Worm (Caenorhabditis elegans) whole organism, L1 larva: ENCODE measurements around the gene ZK757.2.

ENCODE experiments used
- C04F5.9 ChIP-seq: sonication (generic microtip); optimal IDR thresholded peaks from 2 replicates; lab custom pipeline; 2016; ENCODE audit warnings: missing genetic modification characterization, missing compliant biosample characterization
- C34B4.2 ChIP-seq: sonication (generic microtip); optimal IDR thresholded peaks from 2 replicates; lab custom pipeline; 2017; ENCODE audit warnings: mild to moderate bottlenecking, missing genetic modification characterization, missing compliant biosample characterization
- F16B12.6 ChIP-seq: fragments of 150-350 bp; optimal IDR thresholded peaks from 2 replicates; lab custom pipeline; 2014; ENCODE audit warnings: missing biosample characterization, missing genetic modification characterization
- aha-1 ChIP-seq: fragments of 150-350 bp; optimal IDR thresholded peaks from 2 replicates; lab custom pipeline; 2014; ENCODE audit warnings: missing biosample characterization, missing genetic modification characterization
- alr-1 ChIP-seq: fragments of 200-800 bp; sonication (Bioruptor generic); optimal IDR thresholded peaks from 2 replicates; lab custom pipeline; 2018; ENCODE audit warnings: borderline replicate concordance, mild to moderate bottlenecking, missing genetic modification characterization, missing compliant biosample characterization
- ama-1 ChIP-seq: fragments of 150-350 bp; optimal IDR thresholded peaks from 2 replicates; lab custom pipeline; 2014
- ceh-82 ChIP-seq, 3 experiments: fragments of 150-350 bp in 1 of 3; sonication (generic microtip) in 2 of 3; optimal IDR thresholded peaks; 2 replicates each; lab custom pipeline; 2014 to 2017; ENCODE audit warnings: missing biosample characterization in 3 of 3, missing genetic modification characterization in 3 of 3
- ceh-90 ChIP-seq: sonication (generic microtip); optimal IDR thresholded peaks from 2 replicates; lab custom pipeline; 2016; ENCODE audit warnings: missing genetic modification characterization, missing compliant biosample characterization
- ces-1 ChIP-seq: fragments of 150-350 bp; optimal IDR thresholded peaks from 2 replicates; lab custom pipeline; 2014; ENCODE audit warnings: missing biosample characterization, missing genetic modification reagents, missing genetic modification characterization
- efl-1 ChIP-seq, 4 experiments: fragments of 150-350 bp; optimal IDR thresholded peaks in 3 of 4; peaks in 1 of 4; 1 replicate in 1 of 4; 2 replicates in 3 of 4; lab custom pipeline; 2014; ENCODE audit warnings: missing biosample characterization in 2 of 4, missing genetic modification characterization in 2 of 4, missing genetic modification reagents in 2 of 4
- efl-3 ChIP-seq: fragments of 200-800 bp; sonication (Bioruptor generic); optimal IDR thresholded peaks from 2 replicates; lab custom pipeline; 2018; ENCODE audit warnings: mild to moderate bottlenecking, missing genetic modification characterization, missing compliant biosample characterization
- egl-13 ChIP-seq: sonication (generic microtip); optimal IDR thresholded peaks from 2 replicates; lab custom pipeline; 2016; ENCODE audit warnings: missing genotype, missing genetic modification reagents, missing genetic modification characterization, missing compliant biosample characterization
- elt-2 ChIP-seq: sonication (generic microtip); optimal IDR thresholded peaks from 2 replicates; lab custom pipeline; 2016; ENCODE audit warnings: missing genetic modification characterization, mild to moderate bottlenecking, inconsistent platforms, missing compliant biosample characterization, missing genetic modification reagents
- ets-5 ChIP-seq: fragments of 200-800 bp; sonication (Bioruptor generic); IDR thresholded peaks from 2 replicates; pipeline ENCODE4 v1.3.6; 2022; ENCODE audit warnings: missing genetic modification characterization, missing compliant biosample characterization
- fkh-10 ChIP-seq: sonication (generic microtip); optimal IDR thresholded peaks from 2 replicates; lab custom pipeline; 2017; ENCODE audit warnings: missing biosample characterization, missing genetic modification reagents, missing genetic modification characterization
- fos-1 ChIP-seq: fragments of 150-350 bp; optimal IDR thresholded peaks from 2 replicates; lab custom pipeline; 2014; ENCODE audit warnings: missing biosample characterization, missing genetic modification characterization
- lin-14 ChIP-seq: fragments of 200-800 bp; sonication (Bioruptor generic); optimal IDR thresholded peaks from 2 replicates; lab custom pipeline; 2018; ENCODE audit warnings: mild to moderate bottlenecking, missing genetic modification characterization, moderate library complexity, missing compliant biosample characterization
- lin-35 ChIP-seq, 2 experiments: fragments of 150-350 bp; optimal IDR thresholded peaks; 2 replicates each; lab custom pipeline; 2014; ENCODE audit warnings: missing biosample characterization in 2 of 2, missing genetic modification characterization in 2 of 2, missing genetic modification reagents in 2 of 2
- lin-39 ChIP-seq: fragments of 150-350 bp; optimal IDR thresholded peaks from 2 replicates; lab custom pipeline; 2014; ENCODE audit warnings: missing biosample characterization, missing genetic modification reagents, missing genetic modification characterization
- lsy-2 ChIP-seq, 2 experiments: fragments of 150-350 bp; optimal IDR thresholded peaks; 2 replicates each; lab custom pipeline; 2014; ENCODE audit warnings: missing biosample characterization in 2 of 2, missing genetic modification characterization in 2 of 2
- mdl-1 ChIP-seq, 2 experiments: fragments of 150-350 bp; optimal IDR thresholded peaks; 2 replicates each; lab custom pipeline; 2014 to 2017; ENCODE audit warnings: missing biosample characterization in 2 of 2, missing genetic modification characterization in 2 of 2, inconsistent platforms in 1 of 2
- nhr-20 ChIP-seq: sonication (generic microtip); optimal IDR thresholded peaks from 2 replicates; lab custom pipeline; 2016; ENCODE audit warnings: mild to moderate bottlenecking, missing genetic modification characterization, missing compliant biosample characterization
- nhr-71 ChIP-seq: sonication (generic microtip); optimal IDR thresholded peaks from 2 replicates; lab custom pipeline; 2016; ENCODE audit warnings: mild to moderate bottlenecking, missing genetic modification characterization, moderate library complexity, missing compliant biosample characterization
- nhr-76 ChIP-seq: sonication (generic microtip); optimal IDR thresholded peaks from 2 replicates; lab custom pipeline; 2017; ENCODE audit warnings: missing biosample characterization, missing genetic modification characterization
- nhr-85 ChIP-seq: sonication (generic microtip); peaks from one replicate; lab custom pipeline; 2016; ENCODE audit warnings: missing genetic modification characterization, inconsistent platforms, missing compliant biosample characterization
- pag-3 ChIP-seq: sonication (generic microtip); optimal IDR thresholded peaks from 2 replicates; lab custom pipeline; 2017; ENCODE audit warnings: missing genetic modification characterization, mild to moderate bottlenecking, missing compliant biosample characterization, antibody characterized with exemption, borderline replicate concordance; ENCODE audit not compliant: insufficient read depth
- pax-3 ChIP-seq: fragments of 200-800 bp; sonication (Bioruptor generic); optimal IDR thresholded peaks from 2 replicates; lab custom pipeline; 2018; ENCODE audit warnings: mild to moderate bottlenecking, missing genetic modification characterization, moderate library complexity, missing compliant biosample characterization
- rnt-1 ChIP-seq: sonication (generic microtip); optimal IDR thresholded peaks from 2 replicates; lab custom pipeline; 2016; ENCODE audit warnings: mild to moderate bottlenecking, missing genetic modification characterization, moderate library complexity, missing compliant biosample characterization
- skn-1 ChIP-seq: fragments of 150-350 bp; optimal IDR thresholded peaks from 2 replicates; lab custom pipeline; 2014; ENCODE audit warnings: missing biosample characterization, missing genetic modification characterization
- snpc-4 ChIP-seq: fragments of 150-350 bp; optimal IDR thresholded peaks from 2 replicates; lab custom pipeline; 2014; ENCODE audit warnings: missing biosample characterization, missing genetic modification characterization
- snu-23 ChIP-seq: sonication (generic microtip); optimal IDR thresholded peaks from 2 replicates; lab custom pipeline; 2016; ENCODE audit warnings: missing genetic modification characterization, missing compliant biosample characterization
- sptf-1 ChIP-seq: fragments of 150-350 bp; optimal IDR thresholded peaks from 2 replicates; lab custom pipeline; 2014; ENCODE audit warnings: missing biosample characterization, missing genetic modification characterization
- swsn-7 ChIP-seq: sonication (generic microtip); optimal IDR thresholded peaks from 2 replicates; lab custom pipeline; 2016; ENCODE audit warnings: missing genetic modification characterization, missing compliant biosample characterization
- tbx-2 ChIP-seq: sonication (generic microtip); optimal IDR thresholded peaks from 2 replicates; lab custom pipeline; 2016; ENCODE audit warnings: missing genetic modification characterization, missing compliant biosample characterization
- unc-98 ChIP-seq: fragments of 200-800 bp; sonication (Bioruptor generic); IDR thresholded peaks from 2 replicates; pipeline ENCODE4 v1.3.6; 2022; ENCODE audit warnings: missing genetic modification characterization, missing compliant biosample characterization
- vab-15 ChIP-seq: sonication (generic microtip); optimal IDR thresholded peaks from 2 replicates; lab custom pipeline; 2017; ENCODE audit warnings: missing genotype, mild to moderate bottlenecking, missing genetic modification characterization, missing compliant biosample characterization
- zag-1 ChIP-seq: fragments of 150-350 bp; optimal IDR thresholded peaks from 2 replicates; lab custom pipeline; 2014; ENCODE audit warnings: missing biosample characterization, missing genetic modification characterization
- zip-4 ChIP-seq: fragments of 200-800 bp; sonication (Bioruptor generic); optimal IDR thresholded peaks from 2 replicates; lab custom pipeline; 2018; ENCODE audit warnings: mild to moderate bottlenecking, missing genetic modification characterization, moderate library complexity, missing compliant biosample characterization
- ztf-4 ChIP-seq: fragments of 150-350 bp; optimal IDR thresholded peaks from 2 replicates; lab custom pipeline; 2014; ENCODE audit warnings: missing biosample characterization, missing genetic modification characterization

ZK757.2 gene

ce11 chrIII:9907574-9907973, 28.8 kb upstream of the ZK757.2 start (continued):
- TF ChIP-seq ets-5 = no peak
- TF ChIP-seq nhr-76 (tag; lab: Kevin White, UChicago) = no peak
- TF ChIP-seq ztf-4 (tag; lab: Kevin White, UChicago) = no peak

ce11 chrIII:9905307-9905706, 26.6 kb upstream of the ZK757.2 start:
- TF ChIP-seq lin-35 (GFP tag; optimal IDR thresholded peaks at IDR 0.05; lab: Kevin White, UChicago) (peak in 1 of 2 experiments; percentile 13), lsy-2 (tag; optimal IDR thresholded peaks at IDR 0.05; lab: Kevin White, UChicago) (peak; percentile 8 to 27), pag-3 (tag; lab: Kevin White, UChicago) (no peak), rnt-1 (tag; lab: Kevin White, UChicago) (peak; percentile 34), efl-1 (optimal IDR thresholded peaks at IDR 0.05; lab: Kevin White, UChicago) (peak in 1 of 2 experiments; percentile 1), efl-1 (GFP tag; optimal IDR thresholded peaks at IDR 0.05 in 1 of 2; lab: Kevin White, UChicago) (peak in 1 of 2 experiments; percentile 80), lin-14 (GFP tag; lab: Kevin White, UChicago) (peak; percentile 89), ama-1 (no peak), ces-1 (GFP tag; lab: Kevin White, UChicago) (peak; percentile 74), fkh-10 (GFP tag; lab: Kevin White, UChicago) (peak; percentile 65), C04F5.9 (tag; lab: Kevin White, UChicago) (no peak), swsn-7 (peak; percentile 20), nhr-71 (tag; lab: Kevin White, UChicago) (peak; percentile 16)

- TF ChIP-seq lin-14 (GFP tag; lab: Kevin White, UChicago) = peak; percentile 21
- no peak for TF ChIP-seq ceh-82 (tag; optimal IDR thresholded peaks at IDR 0.05; lab: Kevin White, UChicago)
- TF ChIP-seq elt-2 = peak; percentile 52
- peak; percentile 18 for TF ChIP-seq nhr-85 (tag; lab: Kevin White, UChicago)
Measured at ce11 chrIII:9903694-9904292, 25.1 kb upstream of the ZK757.2 start.

- TF ChIP-seq zip-4 (GFP tag; lab: Kevin White, UChicago) = no peak
- TF ChIP-seq efl-1 (optimal IDR thresholded peaks at IDR 0.05; lab: Kevin White, UChicago) = no peak
- peak in 1 of 2 experiments; percentile 82 for TF ChIP-seq efl-1 (GFP tag; optimal IDR thresholded peaks at IDR 0.05 in 1 of 2; lab: Kevin White, UChicago)
Measured at ce11 chrIII:9899720-9900119, 21.0 kb upstream of the ZK757.2 start.

- TF ChIP-seq efl-3 (GFP tag; lab: Kevin White, UChicago) (no peak), zag-1 (no peak), vab-15 (no peak), F16B12.6 (no peak)
Measured at ce11 chrIII:9892855-9893254, 14.1 kb upstream of the ZK757.2 start, which contains the start of gene mam-7. Gene mam-7 (plus strand): TSS chrIII:9893155.

- TF ChIP-seq ceh-90 (no peak), C34B4.2 (tag; lab: Kevin White, UChicago) (no peak), tbx-2 (no peak), mdl-1 (tag; optimal IDR thresholded peaks at IDR 0.05; lab: Kevin White, UChicago) (no peak), unc-98 (GFP tag; lab: Robert Waterston, UW) (no peak), snpc-4 (no peak), rnt-1 (tag; lab: Kevin White, UChicago) (no peak), alr-1 (tag; lab: Kevin White, UChicago) (no peak), nhr-20 (no peak), sptf-1 (tag; lab: Kevin White, UChicago) (no peak), egl-13 (no peak), fos-1 (tag; lab: Kevin White, UChicago) (no peak), lin-35 (GFP tag; optimal IDR thresholded peaks at IDR 0.05; lab: Kevin White, UChicago) (no peak), snu-23 (GFP tag; lab: Kevin White, UChicago) (no peak), aha-1 (no peak), skn-1 (tag; lab: Kevin White, UChicago) (no peak), lin-39 (tag; lab: Kevin White, UChicago) (no peak), pax-3 (tag; lab: Kevin White, UChicago) (no peak)
Measured at ce11 chrIII:9891324-9891723, 12.6 kb upstream of the ZK757.2 start, which contains the start of gene alg-4. Gene alg-4 (minus strand): TSS chrIII:9891424.
